Worm (Caenorhabditis elegans) whole organism, early embryonic: ENCODE data around the gene tat-6.

Source experiments
- F13C5.2 ChIP-seq: sonication (generic microtip); optimal IDR thresholded peaks from 2 replicates; lab custom pipeline; 2017; ENCODE audit warnings: mild to moderate bottlenecking, missing genetic modification characterization, inconsistent platforms, missing compliant biosample characterization
- aly-1 ChIP-seq: sonication (generic microtip); optimal IDR thresholded peaks from 2 replicates; lab custom pipeline; 2016; ENCODE audit warnings: missing genetic modification characterization, missing compliant biosample characterization
- ama-1 ChIP-seq: fragments of 150-350 bp; optimal IDR thresholded peaks from 2 replicates; lab custom pipeline; 2014
- ceh-36 ChIP-seq: sonication (generic microtip); optimal IDR thresholded peaks from 2 replicates; lab custom pipeline; 2016; ENCODE audit warnings: missing genetic modification characterization, inconsistent platforms, missing compliant biosample characterization
- ets-7 ChIP-seq: sonication (generic microtip); optimal IDR thresholded peaks from 2 replicates; lab custom pipeline; 2016; ENCODE audit warnings: missing genotype, missing genetic modification characterization, missing compliant biosample characterization
- hmg-4 ChIP-seq: fragments of 200-800 bp; sonication (Bioruptor generic); optimal IDR thresholded peaks from 2 replicates; lab custom pipeline; 2018; ENCODE audit warnings: mild to moderate bottlenecking, missing genetic modification characterization, missing compliant biosample characterization
- pes-1 ChIP-seq: fragments of 200-800 bp; sonication (Bioruptor generic); IDR thresholded peaks from 2 replicates; pipeline ENCODE4 v1.3.6; 2022; ENCODE audit warnings: missing genetic modification reagents, missing genetic modification characterization, missing compliant biosample characterization
- sea-1 ChIP-seq: fragments of 200-800 bp; sonication (Bioruptor generic); conservative IDR thresholded peaks from 2 replicates; pipeline ENCODE4 v1.3.6; 2022; ENCODE audit warnings: missing genetic modification characterization, missing compliant biosample characterization
- tbx-37 ChIP-seq: fragments of 200-800 bp; sonication (Bioruptor generic); conservative IDR thresholded peaks from 2 replicates; pipeline ENCODE4 v1.3.6; 2022; ENCODE audit warnings: missing genetic modification reagents, missing genetic modification characterization, missing compliant biosample characterization
- tra-4 ChIP-seq: sonication (generic microtip); optimal IDR thresholded peaks from 2 replicates; lab custom pipeline; 2017; ENCODE audit warnings: missing genetic modification characterization, missing compliant biosample characterization

- TF ChIP-seq tra-4 (no peak), ama-1 (lab: Kevin White, UChicago) (no peak), hmg-4 (GFP tag; lab: Kevin White, UChicago) (no peak), F13C5.2 (tag; lab: Kevin White, UChicago) (no peak), aly-1 (tag; lab: Kevin White, UChicago) (no peak), tbx-37 (GFP tag; lab: Robert Waterston, UW) (no peak), sea-1 (GFP tag; lab: Robert Waterston, UW) (no peak), ets-7 (tag; lab: Kevin White, UChicago) (no peak), ceh-36 (tag; lab: Kevin White, UChicago) (no peak), pes-1 (GFP tag; lab: Robert Waterston, UW) (no peak)
Observed at ce11 chrV:3128803-3129202, at the start of gene tat-6.
